Fruit fly (Drosophila melanogaster): Measurements from ENCODE around the gene GstD6.

DNA sequence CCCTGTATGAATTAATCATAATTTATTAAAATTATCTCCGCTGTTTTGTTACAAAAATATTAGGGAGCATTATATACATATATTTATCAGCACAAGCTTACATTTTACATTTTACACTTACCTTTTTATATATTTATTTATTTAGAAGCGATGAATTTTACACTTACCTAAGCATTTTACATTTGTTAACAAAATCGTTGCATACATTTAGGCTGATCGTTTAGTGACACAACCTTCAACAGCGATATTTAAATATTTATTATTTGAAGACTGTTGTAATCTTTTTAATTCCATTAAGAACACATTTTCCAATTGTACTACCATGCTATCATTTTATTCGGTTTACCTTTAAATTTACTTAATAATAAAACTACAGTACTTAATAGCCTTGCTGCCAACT lies 6.9 kb downstream of the GstD6 start:
- TF ChIP-seq usp (GFP tag; optimal IDR thresholded peaks at IDR 0.05) (no peak), CG8478 (optimal IDR thresholded peaks at IDR 0.05) (no peak), Dll (optimal IDR thresholded peaks at IDR 0.05) (no peak), EcR (GFP tag; optimal IDR thresholded peaks at IDR 0.05) (no peak), pan (optimal IDR thresholded peaks at IDR 0.05) (no peak), psq (optimal IDR thresholded peaks at IDR 0.05) (no peak)
